Fruit fly (Drosophila melanogaster): ENCODE results near the gene Hsp110.
A peak's percentile ranks its signal among the peaks of the same experiment; 100 is the strongest.

Gene Hsp110

DNA sequence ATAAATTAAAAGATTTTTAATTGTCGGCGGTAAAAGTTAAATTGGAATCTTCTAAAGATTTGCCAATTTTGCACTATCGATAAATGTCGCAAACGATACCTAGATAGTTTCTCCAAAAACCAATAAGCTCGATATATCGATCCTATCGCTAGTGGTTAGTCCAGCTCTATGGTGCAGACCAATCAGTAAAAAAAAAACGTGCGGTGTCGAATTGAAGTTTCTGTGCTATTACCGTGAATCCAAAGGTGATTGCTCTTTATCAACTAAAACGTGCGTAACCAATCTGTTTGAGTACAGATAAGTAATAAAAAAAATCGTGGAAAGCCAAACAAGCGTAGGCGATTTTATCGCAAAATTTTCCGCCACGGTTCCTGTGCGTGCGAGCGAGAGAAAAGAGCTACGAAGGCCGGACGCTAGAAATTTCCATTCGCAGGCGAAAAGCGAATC lies at the start of gene Hsp110:
Gene Hsp110, plus strand, starts transcription at position 153 of the 447 bp plus-strand sequence.
- TF ChIP-seq ttk (optimal IDR thresholded peaks at IDR 0.05) (no peak), psq (optimal IDR thresholded peaks at IDR 0.05) (no peak)

DNA sequence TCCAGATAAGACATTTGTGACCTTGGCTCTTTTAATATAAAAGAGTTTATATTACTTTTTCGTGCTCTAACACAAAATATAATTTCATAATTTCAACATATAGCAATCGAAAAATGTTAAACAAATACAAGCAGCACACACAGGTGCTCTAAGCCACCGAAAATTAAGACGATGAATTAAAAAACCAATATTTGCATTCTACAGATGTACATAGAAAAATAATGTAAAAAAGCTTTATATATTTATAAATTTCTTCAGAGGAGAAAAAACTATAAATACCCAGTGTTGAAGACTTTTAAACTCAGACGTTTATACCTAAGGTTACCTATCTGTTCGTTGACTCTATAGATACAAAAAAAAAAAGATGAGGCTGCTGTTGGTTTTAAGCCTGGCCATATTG lies 49.2 kb upstream of the Hsp110 start, which contains the start of gene CG9040:
Gene CG9040, plus strand, starts transcription at position 301 of the 400 bp plus-strand sequence.
- no peak for TF ChIP-seq Sin3A (optimal IDR thresholded peaks at IDR 0.05)
- no peak for TF ChIP-seq h (optimal IDR thresholded peaks at IDR 0.05)
- TF ChIP-seq ttk (optimal IDR thresholded peaks at IDR 0.05): no peak
- TF ChIP-seq Myc (optimal IDR thresholded peaks at IDR 0.05): no peak
- TF ChIP-seq insv (optimal IDR thresholded peaks at IDR 0.05): no peak
- no peak for TF ChIP-seq psq (optimal IDR thresholded peaks at IDR 0.05)

DNA sequence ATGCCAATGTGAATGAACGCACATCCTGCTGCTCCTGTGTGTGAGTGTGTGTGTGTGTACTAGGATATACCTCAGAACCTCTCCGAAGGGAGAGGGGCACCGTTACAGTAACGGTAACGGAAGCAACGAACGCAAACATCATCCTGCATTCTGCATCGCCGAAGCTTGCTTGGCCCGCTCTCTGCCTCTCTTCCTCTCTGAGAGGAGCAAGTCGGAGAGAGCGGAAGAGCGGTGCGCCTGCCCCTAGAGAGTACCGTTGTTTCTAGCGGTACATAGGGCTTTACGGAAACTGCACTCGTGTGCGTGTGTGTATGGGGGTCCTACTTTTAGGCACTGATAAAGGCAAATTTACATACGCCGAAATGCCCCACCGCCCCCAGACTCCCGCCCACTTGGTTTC lies 45.5 kb upstream of the Hsp110 start:
- TF ChIP-seq Myc (optimal IDR thresholded peaks at IDR 0.05) (no peak), insv (optimal IDR thresholded peaks at IDR 0.05) (no peak), ttk (optimal IDR thresholded peaks at IDR 0.05) (no peak), psq (optimal IDR thresholded peaks at IDR 0.05) (no peak), h (optimal IDR thresholded peaks at IDR 0.05) (no peak), Sin3A (optimal IDR thresholded peaks at IDR 0.05) (no peak)

DNA sequence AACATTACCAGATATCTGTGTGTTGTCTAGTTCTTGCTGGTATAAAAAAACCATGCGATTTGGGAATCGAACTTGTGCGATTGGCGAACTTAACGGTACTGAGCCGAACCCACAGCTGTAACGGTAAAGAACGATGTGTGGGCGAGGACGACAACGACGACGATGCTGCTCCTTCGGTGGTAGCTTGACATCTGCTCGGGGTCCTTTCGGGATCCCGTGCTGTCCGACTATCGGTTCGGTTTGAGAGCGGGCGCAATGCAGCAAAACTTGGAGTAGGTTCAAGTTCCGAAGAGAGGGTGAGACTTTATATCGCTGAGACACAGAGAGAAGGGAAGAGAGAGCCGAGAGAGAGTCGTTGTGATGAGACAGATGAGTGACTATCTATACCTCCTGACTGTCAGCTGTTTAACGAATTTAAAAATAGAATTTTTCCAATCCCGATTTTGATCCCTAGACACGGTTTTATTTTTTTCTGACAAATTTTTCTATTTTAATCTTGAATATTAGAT lies 43.5 kb upstream of the Hsp110 start, which contains the start of gene CG17364:
Gene CG17364, minus strand, starts transcription at position 168 of the 509 bp plus-strand sequence.
- TF ChIP-seq h (optimal IDR thresholded peaks at IDR 0.05) (no peak), insv (optimal IDR thresholded peaks at IDR 0.05) (no peak), Myc (optimal IDR thresholded peaks at IDR 0.05) (no peak), Sin3A (optimal IDR thresholded peaks at IDR 0.05) (no peak), ttk (optimal IDR thresholded peaks at IDR 0.05) (no peak), psq (optimal IDR thresholded peaks at IDR 0.05) (no peak)

DNA sequence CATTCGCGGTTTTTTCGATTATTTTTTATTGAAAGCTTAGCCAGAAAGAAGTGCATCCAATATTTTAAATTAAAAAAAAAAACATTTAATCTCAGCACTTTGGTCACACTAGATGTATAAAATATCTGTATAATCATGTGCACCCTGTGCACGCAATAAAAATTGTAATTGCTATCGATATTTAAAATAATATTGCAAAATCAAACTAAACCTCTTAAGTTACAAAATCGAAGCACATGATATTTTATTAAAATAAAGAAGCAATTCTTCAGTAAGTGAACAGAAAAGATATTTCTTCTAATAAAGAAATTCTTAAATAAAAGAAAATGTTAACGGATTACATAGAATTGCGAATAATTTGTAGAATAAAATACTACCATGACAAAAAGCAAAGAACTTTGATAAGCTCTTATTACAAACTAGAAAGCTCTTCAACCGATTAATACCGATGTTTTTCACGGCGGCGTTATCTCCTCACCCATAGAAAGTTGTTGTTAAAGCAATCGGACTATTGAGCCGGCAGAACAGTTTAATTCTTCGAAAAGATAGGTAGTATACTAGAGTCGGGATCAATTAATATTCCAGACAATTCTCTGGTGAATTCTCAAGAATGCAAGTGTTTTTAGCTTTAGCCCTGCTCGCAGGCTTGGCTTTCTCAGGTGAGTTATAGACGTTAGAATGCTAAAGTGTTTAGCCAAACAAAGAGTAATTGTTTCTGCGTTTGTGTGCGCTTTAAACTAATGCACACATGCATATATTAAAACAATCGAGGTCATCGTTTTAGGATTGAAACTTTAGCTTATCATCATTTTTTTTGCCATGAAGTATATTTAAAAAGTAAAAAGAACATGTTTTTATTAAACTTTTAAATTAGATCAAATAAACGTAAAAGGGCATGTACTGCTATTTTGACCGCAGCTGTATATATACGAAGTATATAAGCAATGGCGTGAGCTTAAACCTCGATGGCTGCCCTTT lies 42.8 kb upstream of the Hsp110 start, which contains the start of gene CtsK1:
Gene CtsK1, plus strand, starts transcription at position 490 of the 978 bp plus-strand sequence.
- TF ChIP-seq h (optimal IDR thresholded peaks at IDR 0.05): no peak
- TF ChIP-seq psq (optimal IDR thresholded peaks at IDR 0.05): no peak
- no peak for TF ChIP-seq insv (optimal IDR thresholded peaks at IDR 0.05)
- no peak for TF ChIP-seq Sin3A (optimal IDR thresholded peaks at IDR 0.05)
- TF ChIP-seq ttk (optimal IDR thresholded peaks at IDR 0.05): no peak
- TF ChIP-seq Myc (optimal IDR thresholded peaks at IDR 0.05): no peak

DNA sequence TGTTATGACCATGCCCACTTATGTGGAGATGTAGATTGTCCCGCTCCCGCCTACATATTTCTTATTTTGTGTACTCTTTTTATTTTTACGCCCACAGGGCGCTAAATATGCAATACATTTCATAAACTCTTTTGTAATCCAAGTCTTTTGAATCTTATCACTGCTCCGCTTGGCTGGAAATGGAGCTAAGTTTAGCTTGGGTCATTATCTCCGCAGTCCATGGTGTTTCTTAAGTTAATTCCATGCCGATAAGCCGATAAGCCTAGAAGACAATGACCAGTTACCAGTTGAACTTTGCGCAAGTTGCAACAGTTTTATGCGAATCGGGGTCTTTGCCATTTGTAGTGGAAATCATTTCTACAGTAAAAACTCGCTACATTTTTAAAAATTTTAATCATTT lies 40.4 kb upstream of the Hsp110 start:
- TF ChIP-seq Myc (optimal IDR thresholded peaks at IDR 0.05) (no peak), insv (optimal IDR thresholded peaks at IDR 0.05) (no peak), psq (optimal IDR thresholded peaks at IDR 0.05) (no peak), ttk (optimal IDR thresholded peaks at IDR 0.05) (no peak), Sin3A (optimal IDR thresholded peaks at IDR 0.05) (no peak), h (optimal IDR thresholded peaks at IDR 0.05) (no peak)

DNA sequence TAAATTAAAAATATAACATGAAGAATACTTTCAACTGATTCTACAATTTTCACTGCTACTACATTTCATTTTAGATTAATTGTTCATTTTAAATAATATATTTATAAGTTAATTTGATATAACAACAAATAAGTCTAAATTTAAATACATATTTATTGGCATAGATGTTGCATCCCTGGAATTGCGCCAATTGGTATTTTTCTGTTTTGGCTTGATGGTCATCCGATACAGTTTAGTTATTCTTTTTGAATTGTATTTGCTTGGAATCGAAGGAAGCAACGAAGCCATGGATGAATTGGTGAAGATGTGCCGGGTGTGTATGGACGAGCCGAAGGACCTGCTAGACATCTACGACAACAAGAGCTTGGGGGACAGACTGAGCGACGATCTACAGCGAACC lies 39.8 kb upstream of the Hsp110 start, which contains the start of gene CG17361:
Gene CG17361, plus strand, starts transcription at position 200 of the 400 bp plus-strand sequence.
- TF ChIP-seq Myc (optimal IDR thresholded peaks at IDR 0.05) (no peak), h (optimal IDR thresholded peaks at IDR 0.05) (no peak), ttk (optimal IDR thresholded peaks at IDR 0.05) (no peak), Sin3A (optimal IDR thresholded peaks at IDR 0.05) (no peak), insv (optimal IDR thresholded peaks at IDR 0.05) (no peak), psq (optimal IDR thresholded peaks at IDR 0.05) (no peak)

DNA sequence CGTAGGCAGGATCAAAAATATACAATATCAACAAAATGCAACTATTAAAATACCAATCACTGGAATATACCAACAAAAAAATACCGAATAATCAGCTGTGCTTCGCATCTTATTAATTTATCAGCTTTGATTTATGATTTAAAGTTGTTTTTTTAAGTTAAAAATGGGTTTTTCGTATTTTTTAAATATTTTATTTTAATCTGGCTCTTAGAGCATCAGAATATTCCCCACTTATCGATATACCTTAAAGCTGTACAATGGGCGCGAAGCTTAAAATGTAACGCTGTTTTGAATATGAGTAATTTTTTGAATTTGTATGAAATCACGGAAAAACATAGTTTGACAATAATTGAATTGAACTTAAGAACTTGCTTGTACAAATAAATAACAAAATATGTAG lies 37.6 kb upstream of the Hsp110 start, which contains the start of gene CG17359:
Gene CG17359, minus strand, starts transcription at position 48 of the 400 bp plus-strand sequence.
- TF ChIP-seq Myc (optimal IDR thresholded peaks at IDR 0.05) (no peak), Sin3A (optimal IDR thresholded peaks at IDR 0.05) (no peak), ttk (optimal IDR thresholded peaks at IDR 0.05) (no peak), psq (optimal IDR thresholded peaks at IDR 0.05) (no peak), insv (optimal IDR thresholded peaks at IDR 0.05) (no peak), h (optimal IDR thresholded peaks at IDR 0.05) (no peak)

DNA sequence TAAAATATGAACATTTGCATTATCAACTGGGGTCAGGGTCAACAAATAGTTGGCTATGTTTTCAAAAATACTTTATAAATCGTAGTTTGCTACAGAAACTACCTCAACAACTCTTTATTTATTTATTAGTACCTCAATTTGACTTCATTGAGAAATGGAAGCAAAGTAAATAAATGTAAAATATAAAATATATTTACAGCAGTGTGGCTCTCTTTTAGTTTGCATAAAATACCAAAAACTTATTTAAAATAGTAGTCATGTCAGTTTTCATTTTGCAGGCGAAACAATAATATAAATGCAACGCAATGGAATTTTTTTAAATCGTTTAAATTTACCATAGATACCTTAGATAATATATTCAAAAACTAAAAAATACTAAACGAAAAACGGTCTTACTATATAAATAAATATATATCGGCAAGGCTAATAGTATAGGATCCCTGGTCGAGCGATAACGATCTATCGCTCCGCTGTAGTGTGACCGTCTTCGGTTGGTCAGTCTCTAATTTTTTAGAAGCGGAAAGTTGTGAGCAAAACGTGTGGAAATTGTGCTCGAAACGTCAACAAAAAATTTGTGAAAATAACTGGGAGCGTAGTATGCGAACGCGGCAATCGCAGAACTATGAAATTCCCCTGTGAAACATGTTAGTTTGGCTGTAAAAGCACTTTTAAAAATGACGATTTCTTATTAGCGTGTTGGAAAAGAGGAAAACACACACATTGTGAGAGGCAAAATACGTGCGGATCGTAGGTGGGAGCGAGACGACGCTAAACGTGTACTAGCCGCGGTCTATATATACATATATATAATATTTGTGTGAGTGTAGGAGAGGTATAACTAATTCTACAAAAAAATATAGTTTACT lies 34.9 kb upstream of the Hsp110 start, which contains the start of the genes Nprl3 and upSET:
Gene Nprl3, minus strand, starts transcription at position 223 of the 866 bp plus-strand sequence.
Gene upSET, plus strand, starts transcription at position 470 of the 866 bp plus-strand sequence.
- peak; percentile 48 for TF ChIP-seq psq (optimal IDR thresholded peaks at IDR 0.05)
- no peak for TF ChIP-seq Myc (optimal IDR thresholded peaks at IDR 0.05)

DNA sequence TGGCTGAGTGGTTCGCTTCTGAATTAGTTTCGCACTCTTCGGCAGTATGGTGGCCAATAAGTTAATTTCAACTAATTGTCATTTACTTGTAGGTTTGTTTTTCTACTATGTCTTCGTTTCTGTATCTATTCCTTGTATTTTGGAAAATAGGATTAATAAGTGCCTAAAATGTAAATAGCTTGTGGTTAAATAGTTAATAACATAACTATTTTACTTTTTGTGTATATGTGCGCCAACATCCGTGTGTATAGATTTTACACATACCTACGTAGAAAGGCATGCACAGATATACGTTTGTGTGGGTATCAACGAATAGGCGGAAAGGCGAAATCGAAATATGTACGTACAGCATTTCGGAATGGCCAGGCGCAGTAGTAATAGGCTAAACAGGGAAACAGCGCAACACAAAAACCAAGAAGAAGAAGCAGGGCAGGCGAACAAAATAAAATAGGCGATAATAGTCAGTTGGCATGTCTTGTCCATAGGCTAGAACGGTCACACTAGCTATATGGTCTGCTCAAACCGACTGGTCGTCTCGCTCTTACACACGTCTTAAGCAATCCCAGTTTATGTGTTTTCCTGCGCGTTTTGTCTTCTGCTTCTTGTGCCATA lies 34.2 kb upstream of the Hsp110 start:
- no peak for TF ChIP-seq h (optimal IDR thresholded peaks at IDR 0.05)
- no peak for TF ChIP-seq Sin3A (optimal IDR thresholded peaks at IDR 0.05)
- TF ChIP-seq psq (optimal IDR thresholded peaks at IDR 0.05): peak; percentile 98
- no peak for TF ChIP-seq insv (optimal IDR thresholded peaks at IDR 0.05)
- TF ChIP-seq Myc (optimal IDR thresholded peaks at IDR 0.05): no peak
